Fruit fly (Drosophila melanogaster): Measurements from ENCODE around the gene CG32645.
A peak's percentile ranks its signal among the peaks of the same experiment; 100 is the strongest.

CG32645 gene

dm6 chrX:13127973-13128749 is 10.8 kb upstream of the CG32645 start:
- TF ChIP-seq pad (GFP tag; optimal IDR thresholded peaks at IDR 0.05) (peak; percentile 39), CG1620 (GFP tag; optimal IDR thresholded peaks at IDR 0.05) (no peak), Crg-1 (GFP tag; optimal IDR thresholded peaks at IDR 0.05) (no peak), cnc (optimal IDR thresholded peaks at IDR 0.05) (no peak), CG14711 (tag; optimal IDR thresholded peaks at IDR 0.05) (peak; percentile 14), Clk (GFP tag; optimal IDR thresholded peaks at IDR 0.05) (no peak), CG5204 (GFP tag; optimal IDR thresholded peaks at IDR 0.05) (no peak), ovo (GFP tag; optimal IDR thresholded peaks at IDR 0.05) (peak; percentile 60)

DNA sequence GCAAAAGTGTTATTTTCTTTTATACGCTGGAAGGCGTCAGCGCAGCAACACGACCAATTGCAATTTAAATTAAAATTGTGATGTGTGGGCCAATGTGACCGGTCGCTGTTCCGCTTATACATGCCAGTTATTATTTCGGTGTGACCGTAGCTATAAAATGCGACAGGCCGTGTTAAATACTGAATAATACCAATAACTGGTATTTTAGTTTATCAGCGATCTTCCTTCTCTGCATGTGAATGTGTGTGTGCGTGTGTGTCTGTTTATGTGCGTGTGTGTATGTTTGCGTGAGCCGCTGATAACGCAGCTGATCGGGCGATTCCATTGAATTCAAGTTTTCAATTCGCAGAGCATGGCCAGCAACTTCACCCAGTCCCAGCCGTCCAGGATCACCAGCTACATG is 10.2 kb upstream of the CG32645 start, which contains the start of the genes CG32638, CG15717 and MFS10:
Gene CG32638 (minus strand): TSS at position 45 of the 403 bp plus-strand sequence.
Gene CG15717 (plus strand): TSS at position 203 of the 403 bp plus-strand sequence.
Gene MFS10 (plus strand): TSS at position 269 of the 403 bp plus-strand sequence.
- TF ChIP-seq toe (GFP tag; optimal IDR thresholded peaks at IDR 0.05) (no peak), tj (GFP tag; optimal IDR thresholded peaks at IDR 0.05) (peak; percentile 33), Mnt (GFP tag; optimal IDR thresholded peaks at IDR 0.05) (peak; percentile 67), pad (GFP tag; optimal IDR thresholded peaks at IDR 0.05) (no peak), ovo (GFP tag; optimal IDR thresholded peaks at IDR 0.05) (no peak), CG14711 (tag; optimal IDR thresholded peaks at IDR 0.05) (peak; percentile 14), Hr96 (GFP tag; optimal IDR thresholded peaks at IDR 0.05) (no peak), kay (GFP tag; ENCODE audit: borderline replicate concordance) (no peak), CG5204 (GFP tag; optimal IDR thresholded peaks at IDR 0.05) (no peak), CG33017 (tag; optimal IDR thresholded peaks at IDR 0.05) (no peak), Clk (GFP tag; optimal IDR thresholded peaks at IDR 0.05) (no peak), CG11617 (GFP tag; optimal IDR thresholded peaks at IDR 0.05) (no peak), CG1620 (GFP tag; optimal IDR thresholded peaks at IDR 0.05) (no peak), cnc (optimal IDR thresholded peaks at IDR 0.05) (no peak), CG12768 (GFP tag; optimal IDR thresholded peaks at IDR 0.05) (no peak), bab1 (GFP tag; optimal IDR thresholded peaks at IDR 0.05) (peak; percentile 68), CG7045 (GFP tag; optimal IDR thresholded peaks at IDR 0.05) (no peak), CG7101 (tag; optimal IDR thresholded peaks at IDR 0.05) (peak; percentile 52), Crg-1 (GFP tag; optimal IDR thresholded peaks at IDR 0.05) (no peak), cic (GFP tag; optimal IDR thresholded peaks at IDR 0.05) (peak; percentile 68)

dm6 chrX:13130175-13130822 is 8.7 kb upstream of the CG32645 start:
- TF ChIP-seq Crg-1 (GFP tag; optimal IDR thresholded peaks at IDR 0.05) (no peak), tj (GFP tag; optimal IDR thresholded peaks at IDR 0.05) (no peak), ovo (GFP tag; optimal IDR thresholded peaks at IDR 0.05) (no peak), CG1620 (GFP tag; optimal IDR thresholded peaks at IDR 0.05) (no peak), Hr96 (GFP tag; optimal IDR thresholded peaks at IDR 0.05) (peak; percentile 5), pad (GFP tag; optimal IDR thresholded peaks at IDR 0.05) (no peak), CG11617 (GFP tag; optimal IDR thresholded peaks at IDR 0.05) (no peak), CG7101 (tag; optimal IDR thresholded peaks at IDR 0.05) (peak; percentile 37), Mnt (GFP tag; optimal IDR thresholded peaks at IDR 0.05) (no peak), Clk (GFP tag; optimal IDR thresholded peaks at IDR 0.05) (no peak), bab1 (GFP tag; optimal IDR thresholded peaks at IDR 0.05) (no peak), cic (GFP tag; optimal IDR thresholded peaks at IDR 0.05) (no peak), CG5204 (GFP tag; optimal IDR thresholded peaks at IDR 0.05) (peak; percentile 60), CG33017 (tag; optimal IDR thresholded peaks at IDR 0.05) (no peak), cnc (optimal IDR thresholded peaks at IDR 0.05) (no peak), CG14711 (tag; optimal IDR thresholded peaks at IDR 0.05) (peak; percentile 35), CG7045 (GFP tag; optimal IDR thresholded peaks at IDR 0.05) (peak; percentile 52), CG12768 (GFP tag; optimal IDR thresholded peaks at IDR 0.05) (no peak), kay (GFP tag; ENCODE audit: borderline replicate concordance) (peak; percentile 56), toe (GFP tag; optimal IDR thresholded peaks at IDR 0.05) (peak; percentile 42)

dm6 chrX:13131063-13131773 is 7.8 kb upstream of the CG32645 start:
- TF ChIP-seq CG7101 (tag; optimal IDR thresholded peaks at IDR 0.05) (peak; percentile 99), CG11617 (GFP tag; optimal IDR thresholded peaks at IDR 0.05) (peak; percentile 98), CG14711 (tag; optimal IDR thresholded peaks at IDR 0.05) (peak; percentile 96), CG33017 (tag; optimal IDR thresholded peaks at IDR 0.05) (peak; percentile 97), Mnt (GFP tag; optimal IDR thresholded peaks at IDR 0.05) (peak; percentile 97), CG7045 (GFP tag; optimal IDR thresholded peaks at IDR 0.05) (peak; percentile 97), Hr96 (GFP tag; optimal IDR thresholded peaks at IDR 0.05) (peak; percentile 99), cic (GFP tag; optimal IDR thresholded peaks at IDR 0.05) (peak; percentile 91), cnc (optimal IDR thresholded peaks at IDR 0.05) (no peak), tj (GFP tag; optimal IDR thresholded peaks at IDR 0.05) (peak; percentile 96), CG1620 (GFP tag; optimal IDR thresholded peaks at IDR 0.05) (peak; percentile 99), CG5204 (GFP tag; optimal IDR thresholded peaks at IDR 0.05) (peak; percentile 96), kay (GFP tag; ENCODE audit: borderline replicate concordance) (no peak), Clk (GFP tag; optimal IDR thresholded peaks at IDR 0.05) (peak; percentile 97), ovo (GFP tag; optimal IDR thresholded peaks at IDR 0.05) (peak; percentile 90), pad (GFP tag; optimal IDR thresholded peaks at IDR 0.05) (peak; percentile 97), Crg-1 (GFP tag; optimal IDR thresholded peaks at IDR 0.05) (peak; percentile 98), bab1 (GFP tag; optimal IDR thresholded peaks at IDR 0.05) (peak; percentile 96), CG12768 (GFP tag; optimal IDR thresholded peaks at IDR 0.05) (peak; percentile 98), toe (GFP tag; optimal IDR thresholded peaks at IDR 0.05) (peak; percentile 92)

All from whole organism, adult.